Worm (Caenorhabditis elegans) whole organism, L3 larva: ENCODE measurements around the gene CC8.2.

Source experiments
- R02D3.7 ChIP-seq: fragments of 150-350 bp; optimal IDR thresholded peaks from 2 replicates; lab custom pipeline; 2014; ENCODE audit warnings: missing biosample characterization, missing genetic modification characterization
- ZK546.5 ChIP-seq: sonication (generic microtip); optimal IDR thresholded peaks from 2 replicates; lab custom pipeline; 2017; ENCODE audit warnings: missing biosample characterization, missing genetic modification characterization
- aly-2 ChIP-seq: fragments of 150-350 bp; optimal IDR thresholded peaks from 2 replicates; lab custom pipeline; 2014; ENCODE audit warnings: missing biosample characterization, missing genetic modification characterization
- ama-1 ChIP-seq: fragments of 150-350 bp; optimal IDR thresholded peaks from 2 replicates; lab custom pipeline; 2018
- ceh-16 ChIP-seq: sonication (generic microtip); optimal IDR thresholded peaks from 2 replicates; lab custom pipeline; 2017; ENCODE audit warnings: missing biosample characterization, missing genetic modification characterization
- ceh-28 ChIP-seq: fragments of 150-350 bp; optimal IDR thresholded peaks from 2 replicates; lab custom pipeline; 2014; ENCODE audit warnings: missing biosample characterization, missing genetic modification reagents, missing genetic modification characterization
- ceh-82 ChIP-seq: fragments of 150-350 bp; optimal IDR thresholded peaks from 2 replicates; lab custom pipeline; 2014; ENCODE audit warnings: missing biosample characterization, missing genetic modification characterization
- daf-12 ChIP-seq: fragments of 150-350 bp; optimal IDR thresholded peaks from 2 replicates; lab custom pipeline; 2014; ENCODE audit warnings: missing biosample characterization, missing genetic modification reagents, missing genetic modification characterization
- egl-27 ChIP-seq: sonication (generic microtip); optimal IDR thresholded peaks from 4 replicates; lab custom pipeline; 2017; ENCODE audit warnings: missing biosample characterization, missing genetic modification reagents, missing genetic modification characterization
- egl-5 ChIP-seq: fragments of 150-350 bp; optimal IDR thresholded peaks from 2 replicates; lab custom pipeline; 2017; ENCODE audit warnings: missing biosample characterization, missing genetic modification reagents, missing genetic modification characterization, inconsistent platforms
- elt-1 ChIP-seq: fragments of 150-350 bp; optimal IDR thresholded peaks from 2 replicates; lab custom pipeline; 2014; ENCODE audit warnings: missing biosample characterization, missing genetic modification characterization
- eor-1 ChIP-seq, 2 experiments: fragments of 150-350 bp; optimal IDR thresholded peaks; 2 replicates each; lab custom pipeline; 2014 to 2018; ENCODE audit warnings: missing biosample characterization in 2 of 2, missing genetic modification characterization in 2 of 2
- fos-1 ChIP-seq: fragments of 150-350 bp; optimal IDR thresholded peaks from 2 replicates; lab custom pipeline; 2014; ENCODE audit warnings: missing biosample characterization, missing genetic modification characterization
- hmg-11 ChIP-seq: sonication (generic microtip); optimal IDR thresholded peaks from 2 replicates; lab custom pipeline; 2016; ENCODE audit warnings: missing genetic modification characterization, missing compliant biosample characterization
- lin-15B ChIP-seq: fragments of 150-350 bp; optimal IDR thresholded peaks from 2 replicates; lab custom pipeline; 2014; ENCODE audit warnings: missing biosample characterization, missing genetic modification characterization
- lin-39 ChIP-seq: fragments of 150-350 bp; optimal IDR thresholded peaks from 2 replicates; lab custom pipeline; 2018; ENCODE audit warnings: missing biosample characterization, missing genetic modification reagents, missing genetic modification characterization
- lsy-12 ChIP-seq: sonication (generic microtip); optimal IDR thresholded peaks from 2 replicates; lab custom pipeline; 2016; ENCODE audit warnings: mild to moderate bottlenecking, missing genetic modification characterization, missing compliant biosample characterization
- mdl-1 ChIP-seq: fragments of 150-350 bp; optimal IDR thresholded peaks from 2 replicates; lab custom pipeline; 2014; ENCODE audit warnings: missing biosample characterization, missing genetic modification characterization
- mml-1 ChIP-seq: fragments of 150-350 bp; sonication (generic microtip); optimal IDR thresholded peaks from 3 replicates; lab custom pipeline; 2014; ENCODE audit warnings: missing biosample characterization, missing genetic modification characterization
- nfya-1 ChIP-seq: sonication (generic microtip); optimal IDR thresholded peaks from 2 replicates; lab custom pipeline; 2017; ENCODE audit warnings: missing genetic modification characterization, mild to moderate bottlenecking, missing compliant biosample characterization, antibody characterized with exemption, moderate library complexity; ENCODE audit not compliant: insufficient read depth
- nhr-11 ChIP-seq: fragments of 150-350 bp; optimal IDR thresholded peaks from 2 replicates; lab custom pipeline; 2014; ENCODE audit warnings: missing biosample characterization, missing genetic modification characterization
- nhr-12 ChIP-seq: fragments of 150-350 bp; optimal IDR thresholded peaks from 2 replicates; lab custom pipeline; 2014; ENCODE audit warnings: missing biosample characterization, missing genetic modification characterization
- nhr-23 ChIP-seq: fragments of 150-350 bp; optimal IDR thresholded peaks from 2 replicates; lab custom pipeline; 2014; ENCODE audit warnings: missing biosample characterization, missing genetic modification reagents, missing genetic modification characterization
- nhr-237 ChIP-seq: fragments of 150-350 bp; optimal IDR thresholded peaks from 2 replicates; lab custom pipeline; 2014; ENCODE audit warnings: missing biosample characterization, missing genetic modification characterization
- nhr-25 ChIP-seq: sonication (generic microtip); optimal IDR thresholded peaks from 2 replicates; lab custom pipeline; 2017; ENCODE audit warnings: missing biosample characterization, missing genetic modification characterization
- nhr-28 ChIP-seq: fragments of 150-350 bp; optimal IDR thresholded peaks from 2 replicates; lab custom pipeline; 2014; ENCODE audit warnings: missing biosample characterization, missing genetic modification characterization
- nhr-76 ChIP-seq: fragments of 150-350 bp; sonication (generic microtip); optimal IDR thresholded peaks from 5 replicates; lab custom pipeline; 2014; ENCODE audit warnings: missing biosample characterization, missing genetic modification characterization
- nhr-77 ChIP-seq: fragments of 150-350 bp; optimal IDR thresholded peaks from 2 replicates; lab custom pipeline; 2014; ENCODE audit warnings: missing biosample characterization, missing genetic modification characterization
- pha-4 ChIP-seq: fragments of 150-350 bp; optimal IDR thresholded peaks from 2 replicates; lab custom pipeline; 2014; ENCODE audit warnings: missing biosample characterization, missing genetic modification reagents, missing genetic modification characterization
- sea-2 ChIP-seq: fragments of 150-350 bp; sonication (generic microtip); optimal IDR thresholded peaks from 4 replicates; lab custom pipeline; 2014; ENCODE audit warnings: missing biosample characterization, missing genetic modification reagents, missing genetic modification characterization
- skn-1 ChIP-seq: fragments of 150-350 bp; optimal IDR thresholded peaks from 2 replicates; lab custom pipeline; 2014; ENCODE audit warnings: missing biosample characterization, missing genetic modification characterization
- snpc-4 ChIP-seq: fragments of 150-350 bp; optimal IDR thresholded peaks from 2 replicates; lab custom pipeline; 2014; ENCODE audit warnings: missing biosample characterization, missing genetic modification characterization
- tbx-2 ChIP-seq: sonication (generic microtip); optimal IDR thresholded peaks from 2 replicates; lab custom pipeline; 2016; ENCODE audit warnings: mild to moderate bottlenecking, missing genetic modification characterization, missing compliant biosample characterization
- zag-1 ChIP-seq: fragments of 150-350 bp; optimal IDR thresholded peaks from 2 replicates; lab custom pipeline; 2014; ENCODE audit warnings: missing biosample characterization, missing genetic modification characterization
- ztf-4 ChIP-seq: fragments of 150-350 bp; optimal IDR thresholded peaks from 2 replicates; lab custom pipeline; 2014; ENCODE audit warnings: missing biosample characterization, missing genetic modification characterization

The CC8.2 gene

DNA sequence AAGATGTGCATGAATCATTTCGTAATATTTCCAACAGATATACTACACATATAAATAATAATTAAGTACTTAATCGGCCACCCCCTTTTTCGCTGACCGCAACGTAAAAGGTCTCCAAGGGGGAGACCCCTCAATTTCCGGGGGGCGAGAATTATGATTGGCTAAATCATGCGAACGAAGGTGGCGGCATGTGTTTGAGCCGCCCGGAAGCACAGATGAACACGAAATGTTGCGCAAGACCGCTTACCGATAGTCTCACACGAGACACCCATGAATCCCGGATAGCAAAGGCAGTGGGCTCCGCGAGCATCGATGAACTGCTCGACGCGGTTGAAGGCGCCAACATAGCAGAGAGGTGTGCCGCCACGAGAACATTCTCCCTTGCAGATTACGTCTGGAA is 16.6 kb upstream of the CC8.2 start:
- TF ChIP-seq nfya-1 (tag; lab: Kevin White, UChicago) (no peak), mml-1 (tag; lab: Kevin White, UChicago) (no peak), ceh-28 (no peak), tbx-2 (tag; lab: Kevin White, UChicago) (no peak), elt-1 (tag; lab: Kevin White, UChicago) (no peak), skn-1 (tag; lab: Kevin White, UChicago) (no peak), egl-5 (no peak), nhr-77 (tag; lab: Kevin White, UChicago) (no peak), ama-1 (lab: Kevin White, UChicago) (no peak), nhr-28 (tag; lab: Kevin White, UChicago) (no peak), sea-2 (no peak), hmg-11 (no peak), mdl-1 (tag; lab: Kevin White, UChicago) (no peak), daf-12 (tag; lab: Kevin White, UChicago) (no peak), nhr-11 (no peak), ceh-16 (no peak), nhr-12 (tag; lab: Kevin White, UChicago) (no peak), ztf-4 (tag; lab: Kevin White, UChicago) (no peak), nhr-25 (tag; lab: Kevin White, UChicago) (no peak)

DNA sequence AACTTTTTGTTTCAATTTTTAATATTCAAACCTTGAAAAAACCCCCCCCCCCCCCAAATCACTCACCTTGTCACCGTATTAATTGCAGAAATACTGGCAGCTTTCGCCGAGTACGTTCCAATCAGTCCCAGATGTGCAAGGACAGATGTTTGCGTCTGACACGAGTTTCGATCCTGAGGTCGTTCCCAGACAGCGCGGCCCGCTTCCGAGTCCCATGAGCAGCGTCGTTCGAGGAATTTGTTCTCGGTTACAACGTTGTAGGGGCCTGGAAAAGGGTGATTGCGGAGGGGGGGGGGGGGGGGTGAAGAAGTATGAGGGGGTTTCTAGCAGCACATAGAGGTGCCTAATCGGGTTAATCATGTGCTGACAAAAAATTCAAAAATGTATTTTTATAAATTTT is 14.4 kb upstream of the CC8.2 start:
- TF ChIP-seq ceh-28 (no peak), ceh-82 (tag; lab: Kevin White, UChicago) (no peak), nfya-1 (tag; lab: Kevin White, UChicago) (no peak), daf-12 (tag; lab: Kevin White, UChicago) (no peak), ama-1 (lab: Kevin White, UChicago) (no peak), skn-1 (tag; lab: Kevin White, UChicago) (no peak), eor-1 (tag; optimal IDR thresholded peaks at IDR 0.05; lab: Kevin White, UChicago) (no peak), nhr-28 (tag; lab: Kevin White, UChicago) (no peak)

DNA sequence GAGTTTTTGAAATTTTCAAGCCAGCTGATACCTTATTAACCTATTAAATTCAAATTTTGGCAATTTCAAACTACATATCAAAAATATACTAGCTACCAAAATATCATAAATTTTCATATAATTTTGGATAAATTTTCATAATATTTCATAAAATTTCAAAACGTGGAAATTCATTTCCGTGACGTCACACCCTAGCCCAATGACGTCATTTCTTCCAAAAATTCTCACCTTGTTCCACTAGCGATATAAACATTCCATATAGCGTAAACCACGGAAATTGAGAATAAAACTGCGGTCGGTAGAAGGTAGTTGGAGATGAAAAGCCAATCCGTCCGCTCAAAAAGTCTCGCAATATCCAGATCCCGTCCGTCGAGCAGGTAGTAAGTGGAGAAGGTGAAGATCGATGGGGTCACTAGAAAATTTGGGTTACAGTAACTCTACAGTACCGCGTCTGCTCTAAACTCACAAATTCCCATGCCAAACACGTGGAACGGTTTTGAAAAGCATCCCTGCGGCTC is 12.7 kb upstream of the CC8.2 start:
- no peak for TF ChIP-seq egl-5

DNA sequence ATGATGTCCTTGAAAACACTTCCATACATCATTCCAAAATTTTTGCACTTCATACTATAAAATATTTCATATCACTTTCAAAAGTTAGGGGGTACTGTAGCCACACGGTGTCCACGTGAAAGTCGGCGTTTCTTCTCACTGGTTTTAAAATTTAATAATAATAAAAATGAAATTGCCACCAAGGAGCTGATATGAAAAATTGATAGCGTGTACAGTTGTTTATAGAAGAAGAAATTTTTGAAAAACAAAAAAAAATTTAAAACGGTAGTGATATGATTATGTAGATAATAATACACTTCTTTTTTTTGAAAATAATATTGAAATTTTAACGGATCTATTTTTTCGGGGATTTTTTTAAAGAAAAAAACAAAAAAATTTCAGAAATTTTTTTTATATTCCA is 11.5 kb upstream of the CC8.2 start:
- TF ChIP-seq nhr-11 (no peak), nhr-77 (tag; lab: Kevin White, UChicago) (no peak), ZK546.5 (tag; lab: Kevin White, UChicago) (no peak), aly-2 (tag; lab: Kevin White, UChicago) (no peak), zag-1 (tag; lab: Kevin White, UChicago) (no peak), egl-5 (no peak), snpc-4 (tag; lab: Kevin White, UChicago) (no peak), lin-15B (tag; lab: Kevin White, UChicago) (no peak), skn-1 (tag; lab: Kevin White, UChicago) (no peak), hmg-11 (no peak), elt-1 (tag; lab: Kevin White, UChicago) (no peak), lsy-12 (tag; lab: Kevin White, UChicago) (no peak), nhr-237 (tag; lab: Kevin White, UChicago) (no peak)

DNA sequence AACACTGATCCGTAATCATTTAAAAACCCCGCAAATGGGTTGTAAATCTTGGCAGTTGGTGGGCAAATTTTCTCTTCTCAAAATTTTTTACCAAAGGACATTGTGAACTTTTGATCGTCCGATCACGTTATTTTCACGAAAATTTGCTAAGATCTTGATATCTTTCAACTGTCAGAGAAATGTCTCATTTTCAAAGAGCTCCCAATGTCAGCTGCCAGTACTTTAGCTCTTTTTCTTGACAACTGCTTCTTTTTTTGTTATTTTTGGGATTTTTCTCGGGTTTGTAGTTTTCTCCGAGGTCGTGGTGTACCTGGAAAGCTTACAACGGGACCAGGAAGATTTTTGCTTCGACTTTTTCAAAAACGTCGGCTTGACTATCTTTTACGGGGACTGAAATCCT is 7.4 kb upstream of the CC8.2 start:
- TF ChIP-seq nfya-1 (tag; lab: Kevin White, UChicago), result peak; percentile 11
- peak; percentile 1 for TF ChIP-seq mml-1 (tag; lab: Kevin White, UChicago)
- TF ChIP-seq lin-39 (tag; lab: Kevin White, UChicago), result no peak

DNA sequence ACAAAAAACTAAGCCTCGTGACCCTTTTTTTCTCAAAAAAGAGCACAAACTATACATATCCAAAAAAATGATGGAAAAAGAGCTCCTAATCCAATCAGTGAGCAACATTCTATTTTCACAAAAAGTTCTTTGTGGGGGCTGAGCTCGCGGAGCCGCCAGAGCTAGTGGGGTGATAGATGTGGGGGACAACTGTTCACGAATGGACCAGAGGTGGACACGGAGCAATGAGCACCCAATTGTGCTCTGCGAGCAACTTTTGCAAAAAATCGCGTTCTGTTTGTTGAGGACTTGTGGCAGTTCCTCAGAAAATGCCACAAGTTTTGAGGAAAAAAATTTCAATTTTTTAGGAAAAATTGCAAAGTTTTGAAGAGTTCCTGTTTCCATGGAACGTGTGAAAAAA is 6.3 kb upstream of the CC8.2 start:
- TF ChIP-seq ama-1 (lab: Kevin White, UChicago) (no peak), aly-2 (tag; lab: Kevin White, UChicago) (no peak)

DNA sequence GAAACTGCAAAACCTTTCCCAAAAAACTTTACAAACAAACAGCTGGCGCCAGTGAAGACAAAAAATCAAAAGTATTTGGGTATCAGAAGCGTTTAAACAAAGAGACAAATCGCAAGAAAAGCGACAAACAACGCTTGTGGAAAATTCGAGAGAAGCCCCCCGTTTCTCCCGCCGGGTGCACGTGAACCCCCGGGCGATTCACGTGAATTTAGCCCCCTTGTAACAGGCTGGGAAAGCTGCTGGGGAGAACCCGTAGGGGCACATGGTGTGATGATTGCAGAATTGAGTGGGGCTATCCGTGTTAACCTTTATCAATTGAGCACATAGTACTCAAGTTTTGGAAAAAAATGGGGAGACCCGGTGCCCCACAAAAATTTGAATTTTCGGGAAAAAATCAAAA is 5.7 kb upstream of the CC8.2 start:
- no peak for TF ChIP-seq nhr-237 (tag; lab: Kevin White, UChicago)
- no peak for TF ChIP-seq snpc-4 (tag; lab: Kevin White, UChicago)
- TF ChIP-seq hmg-11, result no peak
- peak; percentile 47 for TF ChIP-seq nhr-23
- TF ChIP-seq ztf-4 (tag; lab: Kevin White, UChicago), result no peak
- no peak for TF ChIP-seq nhr-77 (tag; lab: Kevin White, UChicago)
- peak; percentile 22 for TF ChIP-seq lsy-12 (tag; lab: Kevin White, UChicago)
- peak; percentile 89 for TF ChIP-seq pha-4 (tag; lab: Kevin White, UChicago)
- TF ChIP-seq mdl-1 (tag; lab: Kevin White, UChicago), result peak; percentile 60
- peak; percentile 10 for TF ChIP-seq ama-1 (lab: Kevin White, UChicago)
- no peak for TF ChIP-seq skn-1 (tag; lab: Kevin White, UChicago)
- no peak for TF ChIP-seq ceh-16
- TF ChIP-seq lin-15B (tag; lab: Kevin White, UChicago), result no peak
- no peak for TF ChIP-seq ZK546.5 (tag; lab: Kevin White, UChicago)
- peak; percentile 9 for TF ChIP-seq R02D3.7
- peak; percentile 59 for TF ChIP-seq tbx-2 (tag; lab: Kevin White, UChicago)
- no peak for TF ChIP-seq egl-27 (tag; lab: Kevin White, UChicago)
- TF ChIP-seq nhr-11, result peak; percentile 18
- no peak for TF ChIP-seq fos-1 (tag; lab: Kevin White, UChicago)
- no peak for TF ChIP-seq lin-39 (tag; lab: Kevin White, UChicago)
- TF ChIP-seq daf-12 (tag; lab: Kevin White, UChicago), result no peak
- no peak for TF ChIP-seq nhr-76
- peak; percentile 56 for TF ChIP-seq nhr-25 (tag; lab: Kevin White, UChicago)
- no peak for TF ChIP-seq zag-1 (tag; lab: Kevin White, UChicago)
- TF ChIP-seq nfya-1 (tag; lab: Kevin White, UChicago), result peak; percentile 62
- no peak for TF ChIP-seq sea-2
- no peak for TF ChIP-seq aly-2 (tag; lab: Kevin White, UChicago)
- peak; percentile 66 for TF ChIP-seq ceh-28
- TF ChIP-seq mml-1 (tag; lab: Kevin White, UChicago), result peak; percentile 95
- TF ChIP-seq nhr-28 (tag; lab: Kevin White, UChicago), result no peak
- TF ChIP-seq egl-5, result no peak
